Fruit fly (Drosophila melanogaster): ENCODE measurements around the gene Lcp65Ab2.

Gene Lcp65Ab2

DNA sequence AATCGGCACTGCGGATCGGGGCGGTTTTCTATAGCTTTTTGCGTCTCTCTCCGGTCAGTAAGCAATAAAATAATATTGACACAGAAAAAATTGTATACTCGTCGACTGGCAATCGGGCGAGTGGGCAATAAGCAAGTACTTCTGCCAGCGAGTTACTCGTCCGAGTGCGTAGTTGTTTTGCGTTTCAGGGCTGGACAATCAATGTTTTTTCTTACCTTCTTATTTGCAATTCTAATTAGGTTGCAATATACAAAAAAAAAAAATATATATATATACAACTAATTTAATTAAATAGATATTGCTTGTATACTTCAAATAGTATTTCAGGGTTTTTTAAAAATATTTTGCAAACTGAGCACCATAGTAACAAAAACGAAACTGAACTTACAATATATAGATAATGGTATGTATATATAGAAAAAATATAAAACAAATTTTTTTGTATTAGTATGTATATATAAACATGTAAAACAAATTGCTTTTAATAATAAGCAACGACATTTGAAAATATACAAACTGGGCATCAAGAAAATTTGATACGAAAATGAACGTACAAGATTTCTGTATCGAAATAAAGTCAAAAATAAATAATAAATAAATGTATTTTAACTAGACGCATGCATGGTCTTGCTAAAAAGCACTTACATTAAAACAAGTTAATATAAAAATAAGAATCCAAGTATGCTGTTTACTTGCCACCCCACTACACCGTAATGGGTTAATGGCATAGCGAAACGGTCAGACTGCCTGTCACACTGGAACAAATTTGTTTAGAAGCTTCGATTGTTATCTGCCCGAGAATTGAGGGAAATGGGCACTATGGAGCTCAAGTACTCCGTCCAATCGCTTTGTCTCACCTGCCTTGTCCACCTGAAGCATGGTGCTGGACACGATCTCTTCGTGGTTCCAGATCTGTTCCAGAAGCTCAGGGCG lies 42.8 kb downstream of the Lcp65Ab2 start, which contains the start of the genes D19A and CG7386 (continued):
- TF ChIP-seq CG31388 (GFP tag; optimal IDR thresholded peaks at IDR 0.05) = no peak
- TF ChIP-seq dysf (GFP tag; IDR thresholded peaks at IDR 0.05) = peak; percentile 66
- peak; percentile 76 for TF ChIP-seq CG15514 (GFP tag; optimal IDR thresholded peaks at IDR 0.05)
- TF ChIP-seq Blimp-1 (GFP tag; optimal IDR thresholded peaks at IDR 0.05) = peak; percentile 48
- 0 out of 3 replicates have a peak, but pooled peaks have one; percentile 17 for TF ChIP-seq CG2199 (GFP tag; IDR thresholded peaks at IDR 0.05)
- peak; percentile 24 for TF ChIP-seq nom (GFP tag; optimal IDR thresholded peaks at IDR 0.05)
- peak; percentile 50 for TF ChIP-seq dmrt11E (tag; optimal IDR thresholded peaks at IDR 0.05)
- TF ChIP-seq CHES-1-like (GFP tag; optimal IDR thresholded peaks at IDR 0.05) = peak; percentile 22
- TF ChIP-seq lab (GFP tag; optimal IDR thresholded peaks at IDR 0.05) = peak; percentile 59
- TF ChIP-seq ATbp (GFP tag; optimal IDR thresholded peaks at IDR 0.05) = no peak
- TF ChIP-seq CG17568 (GFP tag; optimal IDR thresholded peaks at IDR 0.05) = no peak
- TF ChIP-seq Lhr (GFP tag; optimal IDR thresholded peaks at IDR 0.05) = no peak
- peak; percentile 24 for TF ChIP-seq gcm (GFP tag; optimal IDR thresholded peaks at IDR 0.05)
- no peak for TF ChIP-seq CG2202 (tag; optimal IDR thresholded peaks at IDR 0.05)
- TF ChIP-seq Fer1 (GFP tag; optimal IDR thresholded peaks at IDR 0.05) = peak; percentile 60
- peak; percentile 48 for TF ChIP-seq CG33557 (GFP tag; optimal IDR thresholded peaks at IDR 0.05)
- TF ChIP-seq da (GFP tag; optimal IDR thresholded peaks at IDR 0.05) = no peak
- TF ChIP-seq BEAF-32 (GFP tag; optimal IDR thresholded peaks at IDR 0.05) = no peak
- peak; percentile 67 for TF ChIP-seq Xbp1 (GFP tag; optimal IDR thresholded peaks at IDR 0.05)
- TF ChIP-seq NK7.1 (GFP tag; optimal IDR thresholded peaks at IDR 0.05) = no peak
- TF ChIP-seq Bdp1 (GFP tag; optimal IDR thresholded peaks at IDR 0.05) = no peak
- no peak for TF ChIP-seq CG9797 (GFP tag; optimal IDR thresholded peaks at IDR 0.05)
- TF ChIP-seq H15 (GFP tag; IDR thresholded peaks at IDR 0.05) = peak; percentile 77
- TF ChIP-seq CG6689 (GFP tag; IDR thresholded peaks at IDR 0.05) = peak; percentile 75
- 0 out of 2 replicates have a peak, but pooled peaks have one; percentile 33 for TF ChIP-seq toy (GFP tag; IDR thresholded peaks at IDR 0.05)
- peak; percentile 2 for TF ChIP-seq lbe (GFP tag; optimal IDR thresholded peaks at IDR 0.05)
- peak; percentile 3 for TF ChIP-seq zen (tag; optimal IDR thresholded peaks at IDR 0.05)
- no peak for TF ChIP-seq jing (GFP tag; optimal IDR thresholded peaks at IDR 0.05)
- no peak for TF ChIP-seq BtbVII (GFP tag; optimal IDR thresholded peaks at IDR 0.05)
- no peak for TF ChIP-seq Deaf1 (tag; optimal IDR thresholded peaks at IDR 0.05)
- peak; percentile 40 for TF ChIP-seq CG11247 (GFP tag; IDR thresholded peaks at IDR 0.05)
- peak; percentile 30 to 41 for TF ChIP-seq Pdp1 (GFP tag; optimal IDR thresholded peaks at IDR 0.05)
- TF ChIP-seq NC2β (GFP tag; optimal IDR thresholded peaks at IDR 0.05) = peak; percentile 31
- no peak for TF ChIP-seq Sin3A (optimal IDR thresholded peaks at IDR 0.05)
- TF ChIP-seq tgo (GFP tag; IDR thresholded peaks at IDR 0.05) = peak; percentile 45
- TF ChIP-seq dan (GFP tag; IDR thresholded peaks at IDR 0.05) = no peak
- TF ChIP-seq hbn (GFP tag; IDR thresholded peaks at IDR 0.05; ENCODE audit: partially characterized antibody) = no peak; the same call in 1 of the 2 replicates
- TF ChIP-seq CG6175 (GFP tag; IDR thresholded peaks at IDR 0.05) = no peak
- TF ChIP-seq CG4282 (GFP tag; optimal IDR thresholded peaks at IDR 0.05) = no peak
- peak; percentile 32 for TF ChIP-seq kah (GFP tag; optimal IDR thresholded peaks at IDR 0.05)
- TF ChIP-seq CG2875 (GFP tag; optimal IDR thresholded peaks at IDR 0.05) = no peak
- peak; percentile 70 for TF ChIP-seq Xrp1 (GFP tag; IDR thresholded peaks at IDR 0.05)
- peak; percentile 46 for TF ChIP-seq cwo (GFP tag; optimal IDR thresholded peaks at IDR 0.05)
- no peak for TF ChIP-seq Gsc (GFP tag; IDR thresholded peaks at IDR 0.05)
- no peak for TF ChIP-seq Adf1 (GFP tag; IDR thresholded peaks at IDR 0.05)
- TF ChIP-seq Antp (GFP tag; optimal IDR thresholded peaks at IDR 0.05) = peak; percentile 68
- TF ChIP-seq bsh (GFP tag; optimal IDR thresholded peaks at IDR 0.05) = peak in 1 of 2 experiments; percentile 55
- TF ChIP-seq Ravus (GFP tag; IDR thresholded peaks at IDR 0.05) = no peak

Data from whole organism, embryonic.